Worm (Caenorhabditis elegans) whole organism, midembryonic: ENCODE data around the gene B0432.8.
A peak's percentile ranks its signal among the peaks of the same experiment; 100 is the strongest.

Experiments used
- T22C8.4 ChIP-seq: fragments of 200-800 bp; sonication (Bioruptor generic); IDR thresholded peaks from 2 replicates; pipeline ENCODE4 v1.3.6; 2022; ENCODE audit warnings: missing genetic modification characterization, missing compliant biosample characterization
- ref-1 ChIP-seq: fragments of 200-800 bp; sonication (Bioruptor generic); conservative IDR thresholded peaks from 2 replicates; pipeline ENCODE4 v1.3.6; 2022; ENCODE audit warnings: missing genetic modification reagents, missing genetic modification characterization, missing compliant biosample characterization
- tab-1 ChIP-seq: fragments of 200-800 bp; sonication (Bioruptor generic); IDR thresholded peaks from 2 replicates; pipeline ENCODE4 v1.3.6; 2022; ENCODE audit warnings: missing genetic modification characterization, missing compliant biosample characterization
- ztf-23 ChIP-seq: fragments of 200-800 bp; sonication (Bioruptor generic); IDR thresholded peaks from 2 replicates; pipeline ENCODE4 v1.3.6; 2022; ENCODE audit warnings: missing genetic modification reagents, missing genetic modification characterization, missing compliant biosample characterization

ce11 chrII:286551-286724 is 7.9 kb upstream of the B0432.8 start, which contains the start of gene misc-1:
- TF ChIP-seq T22C8.4 (GFP tag; lab: Robert Waterston, UW) (0 out of 2 replicates have a peak, but pooled peaks have one; percentile 20), tab-1 (no peak), ref-1 (no peak), ztf-23 (GFP tag; lab: Robert Waterston, UW) (no peak)
